Worm (Caenorhabditis elegans): ENCODE data around the gene ncx-5.

- TF ChIP-seq nhr-77 (tag; optimal IDR thresholded peaks at IDR 0.05), result peak; percentile 48
- peak; percentile 62 for TF ChIP-seq skn-1 (tag; optimal IDR thresholded peaks at IDR 0.05)
- TF ChIP-seq elt-3 (tag; optimal IDR thresholded peaks at IDR 0.05), result peak in 1 of 3 experiments; percentile 29
- TF ChIP-seq ztf-4 (tag; optimal IDR thresholded peaks at IDR 0.05), result peak; percentile 53
- no peak for TF ChIP-seq nhr-12 (tag; optimal IDR thresholded peaks at IDR 0.05)
- TF ChIP-seq fkh-10 (GFP tag; optimal IDR thresholded peaks at IDR 0.05), result peak; percentile 37
- peak; percentile 61 for TF ChIP-seq egl-27 (tag; optimal IDR thresholded peaks at IDR 0.05)
- TF ChIP-seq pqm-1 (tag; optimal IDR thresholded peaks at IDR 0.05), result peak; percentile 56
- peak; percentile 67 for TF ChIP-seq ama-1 (optimal IDR thresholded peaks at IDR 0.05)
- TF ChIP-seq tbx-2 (tag; optimal IDR thresholded peaks at IDR 0.05), result peak; percentile 86
- TF ChIP-seq daf-12 (tag; optimal IDR thresholded peaks at IDR 0.05), result no peak
These were observed 46.9 kb upstream of the ncx-5 start for ce11 chrV:10536808-10537207.

All from whole organism, L3 larva.